Fruit fly (Drosophila melanogaster): ENCODE data around the gene Rh7.

Gene Rh7

DNA sequence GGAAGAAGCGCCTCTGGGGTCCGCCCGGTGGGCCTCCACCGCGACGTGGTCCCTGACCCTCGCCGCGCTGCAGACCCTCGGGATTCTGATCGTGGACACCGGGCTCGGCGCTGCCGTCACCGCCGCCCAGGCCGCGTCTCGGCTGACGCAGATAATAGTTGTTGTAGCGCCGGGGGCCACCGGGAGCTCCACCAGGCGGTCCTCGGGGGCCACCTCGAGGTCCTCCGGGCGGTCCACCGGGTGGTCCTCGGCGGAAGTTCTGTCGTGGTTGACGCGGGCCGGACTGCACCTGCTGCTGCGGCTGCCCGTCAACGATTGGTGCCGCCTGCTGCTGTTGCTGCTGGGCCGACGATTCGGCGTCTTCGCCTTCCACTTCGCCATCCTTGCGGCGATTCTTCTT, 52.4 kb downstream of the Rh7 start:
- TF ChIP-seq OdsH (GFP tag; optimal IDR thresholded peaks at IDR 0.05) = no peak
- TF ChIP-seq CG6163 (GFP tag; IDR thresholded peaks at IDR 0.05) = no peak
- TF ChIP-seq CG16779 (tag; optimal IDR thresholded peaks at IDR 0.05) = no peak
- no peak for TF ChIP-seq spab (GFP tag; optimal IDR thresholded peaks at IDR 0.05)
- no peak for TF ChIP-seq CG11762 (GFP tag; optimal IDR thresholded peaks at IDR 0.05; ENCODE audit: insufficient read depth)
- TF ChIP-seq CG8632 (GFP tag; optimal IDR thresholded peaks at IDR 0.05) = no peak
- no peak for TF ChIP-seq CG8119 (GFP tag; IDR thresholded peaks at IDR 0.05)
- no peak for TF ChIP-seq Eip75B (GFP tag; optimal IDR thresholded peaks at IDR 0.05)
- TF ChIP-seq Blimp-1 (GFP tag; optimal IDR thresholded peaks at IDR 0.05) = no peak
- no peak for TF ChIP-seq CG9139 (GFP tag; optimal IDR thresholded peaks at IDR 0.05)
- no peak for TF ChIP-seq dac (GFP tag; optimal IDR thresholded peaks at IDR 0.05)
- no peak for TF ChIP-seq CG6854 (GFP tag; optimal IDR thresholded peaks at IDR 0.05)
- TF ChIP-seq fkh (GFP tag; optimal IDR thresholded peaks at IDR 0.05) = no peak

DNA sequence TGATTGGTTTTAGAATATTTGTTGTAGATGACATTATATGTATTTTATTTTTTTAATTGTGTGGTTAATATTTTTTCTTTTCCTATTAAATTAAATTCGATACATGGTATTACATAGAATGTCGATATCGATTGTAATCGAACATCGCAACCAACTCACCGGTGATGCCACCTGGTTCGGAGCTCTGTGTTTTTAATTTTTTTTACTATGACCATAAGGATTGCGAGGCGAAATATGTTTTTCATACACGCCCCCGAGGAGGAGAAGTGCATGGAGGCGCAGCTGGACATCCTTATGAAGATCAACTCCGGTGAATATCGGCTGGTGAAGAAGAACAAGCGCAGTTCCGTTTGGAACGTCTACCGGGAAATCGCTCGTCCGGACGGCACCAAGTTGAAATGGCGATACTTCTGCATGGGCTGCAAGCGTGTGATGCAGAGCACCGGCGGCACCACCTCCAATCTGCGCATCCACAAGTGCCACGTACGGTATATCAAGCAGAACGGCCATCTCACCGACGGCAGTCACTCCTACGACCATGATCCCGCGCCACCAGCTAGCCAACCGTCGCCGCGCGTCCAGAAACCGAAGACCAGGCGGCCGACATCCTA, 55.3 kb downstream of the Rh7 start, which contains the start of gene CG11560:
Gene CG11560 (plus strand): TSS at position 145 of the 611 bp plus-strand sequence.
- peak; percentile 20 for TF ChIP-seq Eip78C (GFP tag)
- no peak for TF ChIP-seq CG1621 (tag; optimal IDR thresholded peaks at IDR 0.05)
- TF ChIP-seq esn (GFP tag; optimal IDR thresholded peaks at IDR 0.05) = no peak
- TF ChIP-seq CG11902 (GFP tag; optimal IDR thresholded peaks at IDR 0.05) = no peak

dm6 chr3L:12118631-12119030, 56.7 kb downstream of the Rh7 start:
- TF ChIP-seq svp (GFP tag) = peak; percentile 97
- no peak for TF ChIP-seq CG6854 (GFP tag; optimal IDR thresholded peaks at IDR 0.05)

DNA sequence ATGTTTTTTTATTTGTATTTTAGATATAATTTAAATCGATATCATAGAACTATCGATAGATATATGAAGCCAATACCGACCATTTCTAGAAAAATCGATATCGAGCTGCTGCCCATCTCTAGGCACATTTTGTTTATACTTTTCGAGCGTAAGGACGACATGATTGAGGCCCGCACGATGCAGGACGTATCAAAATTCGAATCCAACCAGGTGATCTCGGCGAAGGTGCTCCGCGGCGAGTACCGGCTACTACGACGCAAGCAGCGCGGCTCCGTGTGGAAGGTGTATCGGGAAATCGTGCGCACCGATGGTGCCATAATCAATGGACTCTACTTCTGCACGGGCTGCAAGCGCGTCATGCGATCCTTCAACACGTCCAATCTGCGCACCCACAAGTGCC, 57.1 kb downstream of the Rh7 start, which contains the start of gene ssp:
Gene ssp (plus strand): TSS at position 102 of the 400 bp plus-strand sequence.
- TF ChIP-seq Hr39 (GFP tag; optimal IDR thresholded peaks at IDR 0.05) (no peak), esn (GFP tag; optimal IDR thresholded peaks at IDR 0.05) (peak; percentile 17), CG6163 (GFP tag; IDR thresholded peaks at IDR 0.05) (no peak), CG4318 (GFP tag; optimal IDR thresholded peaks at IDR 0.05) (no peak), Ets96B (tag; optimal IDR thresholded peaks at IDR 0.05) (no peak), salr (GFP tag; optimal IDR thresholded peaks at IDR 0.05) (no peak), fkh (GFP tag; optimal IDR thresholded peaks at IDR 0.05) (peak; percentile 26), Eip78C (GFP tag) (peak; percentile 46)

dm6 chr3L:12115966-12116735, 59.1 kb downstream of the Rh7 start, which contains the start of gene vers:
vers (plus strand) TSS chr3L:12116101.
- TF ChIP-seq CG3032 (tag; optimal IDR thresholded peaks at IDR 0.05) = peak; percentile 12
- no peak for TF ChIP-seq Hr4 (GFP tag; optimal IDR thresholded peaks at IDR 0.05)
- peak; percentile 22 for TF ChIP-seq cyc (GFP tag; optimal IDR thresholded peaks at IDR 0.05)
- peak; percentile 21 for TF ChIP-seq Eip78C (GFP tag)
- TF ChIP-seq lz (GFP tag; optimal IDR thresholded peaks at IDR 0.05) = peak; percentile 24
- no peak for TF ChIP-seq Smox (GFP tag; optimal IDR thresholded peaks at IDR 0.05)
- TF ChIP-seq esn (GFP tag; optimal IDR thresholded peaks at IDR 0.05) = no peak
- TF ChIP-seq fkh (GFP tag; optimal IDR thresholded peaks at IDR 0.05) = peak; percentile 70
- TF ChIP-seq Eip93F (GFP tag; optimal IDR thresholded peaks at IDR 0.05) = no peak
- TF ChIP-seq topi (GFP tag; optimal IDR thresholded peaks at IDR 0.05) = peak; percentile 8
- no peak for TF ChIP-seq CG34406 (GFP tag; optimal IDR thresholded peaks at IDR 0.05)
- TF ChIP-seq Hr39 (GFP tag; optimal IDR thresholded peaks at IDR 0.05) = no peak
- no peak for TF ChIP-seq CG6808 (GFP tag; optimal IDR thresholded peaks at IDR 0.05)
